Fruit fly (Drosophila melanogaster) whole organism, prepupa: ENCODE data around the gene ppk28.
A peak's percentile ranks its signal among the peaks of the same experiment; 100 is the strongest.

Source experiments
- Blimp-1 ChIP-seq: fragments of 200-800 bp; sonication (Bioruptor generic); optimal IDR thresholded peaks from 3 replicates; lab custom pipeline; 2017; ENCODE audit warnings: missing biosample characterization, missing genetic modification characterization, mild to moderate bottlenecking, moderate library complexity, missing genetic modification reagents
- CG10631 ChIP-seq: fragments of 200-800 bp; sonication (Bioruptor generic); optimal IDR thresholded peaks from 2 replicates; lab custom pipeline; 2016; ENCODE audit warnings: missing biosample characterization, missing genetic modification characterization
- CG10669 ChIP-seq: fragments of 200-800 bp; sonication (Bioruptor generic); optimal IDR thresholded peaks from 3 replicates; lab custom pipeline; 2018; ENCODE audit warnings: missing biosample characterization, mild to moderate bottlenecking, missing genetic modification characterization, moderate library complexity
- CG11762 ChIP-seq: fragments of 200-800 bp; sonication (Bioruptor generic); optimal IDR thresholded peaks from 3 replicates; lab custom pipeline; 2016; ENCODE audit warnings: missing biosample characterization, missing genetic modification characterization; ENCODE audit not compliant: insufficient read depth
- CG11902 ChIP-seq: fragments of 200-800 bp; sonication (Bioruptor generic); optimal IDR thresholded peaks from 3 replicates; lab custom pipeline; 2016; ENCODE audit warnings: missing biosample characterization, missing genetic modification characterization
- CG1621 ChIP-seq: fragments of 200-800 bp; sonication (Bioruptor generic); optimal IDR thresholded peaks from 3 replicates; lab custom pipeline; 2018; ENCODE audit warnings: missing biosample characterization, mild to moderate bottlenecking, missing genetic modification characterization
- CG16779 ChIP-seq: fragments of 200-800 bp; sonication (Bioruptor generic); optimal IDR thresholded peaks from 3 replicates; lab custom pipeline; 2017; ENCODE audit warnings: missing biosample characterization, mild to moderate bottlenecking, missing genetic modification characterization
- CG3032 ChIP-seq: fragments of 200-800 bp; optimal IDR thresholded peaks from 2 replicates; lab custom pipeline; 2019; ENCODE audit warnings: missing biosample characterization, mild to moderate bottlenecking, missing genetic modification characterization, moderate library complexity
- CG31627 ChIP-seq: fragments of 200-800 bp; sonication (Bioruptor generic); optimal IDR thresholded peaks from 3 replicates; lab custom pipeline; 2016; ENCODE audit warnings: missing biosample characterization, missing genetic modification characterization
- CG32006 ChIP-seq: fragments of 200-800 bp; sonication (Bioruptor generic); optimal IDR thresholded peaks from 3 replicates; lab custom pipeline; 2017; ENCODE audit warnings: missing biosample characterization, mild to moderate bottlenecking, missing genetic modification characterization
- CG34406 ChIP-seq: fragments of 200-800 bp; sonication (Bioruptor generic); optimal IDR thresholded peaks from 3 replicates; lab custom pipeline; 2016; ENCODE audit warnings: missing biosample characterization, missing genetic modification characterization
- CG4318 ChIP-seq: fragments of 200-800 bp; sonication (Bioruptor generic); optimal IDR thresholded peaks from 3 replicates; lab custom pipeline; 2017; ENCODE audit warnings: missing biosample characterization, mild to moderate bottlenecking, missing genetic modification characterization
- CG6163 ChIP-seq: fragments of 200-800 bp; sonication (Bioruptor generic); IDR thresholded peaks from 3 replicates; pipeline ENCODE4 v1.3.6; 2022; ENCODE audit warnings: missing biosample characterization, missing genetic modification characterization
- CG6792 ChIP-seq: fragments of 200-800 bp; sonication (Bioruptor generic); optimal IDR thresholded peaks from 3 replicates; lab custom pipeline; 2016; ENCODE audit warnings: missing biosample characterization, missing genetic modification characterization
- CG6808 ChIP-seq: fragments of 200-800 bp; sonication (Bioruptor generic); optimal IDR thresholded peaks from 3 replicates; lab custom pipeline; 2017; ENCODE audit warnings: missing biosample characterization, missing genetic modification characterization, mild to moderate bottlenecking, moderate library complexity, missing genetic modification reagents
- CG6854 ChIP-seq: fragments of 200-800 bp; sonication (Bioruptor generic); optimal IDR thresholded peaks from 2 replicates; lab custom pipeline; 2017; ENCODE audit warnings: missing biosample characterization, mild to moderate bottlenecking, missing genetic modification characterization
- CG7368 ChIP-seq: fragments of 200-800 bp; sonication (Bioruptor generic); optimal IDR thresholded peaks from 3 replicates; lab custom pipeline; 2016; ENCODE audit warnings: missing biosample characterization, missing genetic modification characterization
- CG8319 ChIP-seq: fragments of 200-800 bp; sonication (Bioruptor generic); optimal IDR thresholded peaks from 3 replicates; lab custom pipeline; 2016; ENCODE audit warnings: missing biosample characterization, missing genetic modification characterization
- CG8632 ChIP-seq: fragments of 200-800 bp; sonication (Bioruptor generic); optimal IDR thresholded peaks from 3 replicates; lab custom pipeline; 2016; ENCODE audit warnings: missing biosample characterization, missing genetic modification characterization
- CG9139 ChIP-seq: fragments of 200-800 bp; sonication (Bioruptor generic); optimal IDR thresholded peaks from 3 replicates; lab custom pipeline; 2017; ENCODE audit warnings: missing biosample characterization, mild to moderate bottlenecking, missing genetic modification characterization
- Eip75B ChIP-seq: fragments of 200-800 bp; sonication (Bioruptor generic); optimal IDR thresholded peaks from 3 replicates; lab custom pipeline; 2016; ENCODE audit warnings: missing biosample characterization, missing genetic modification characterization
- Eip93F ChIP-seq: fragments of 200-800 bp; sonication (Bioruptor generic); optimal IDR thresholded peaks from 2 replicates; lab custom pipeline; 2016; ENCODE audit warnings: missing biosample characterization, mild to moderate bottlenecking, missing genetic modification characterization
- Ets96B ChIP-seq: fragments of 200-800 bp; optimal IDR thresholded peaks from 2 replicates; lab custom pipeline; 2019; ENCODE audit warnings: missing biosample characterization, mild to moderate bottlenecking, missing genetic modification characterization, moderate library complexity
- Gug ChIP-seq: fragments of 200-800 bp; sonication (Bioruptor generic); IDR thresholded peaks from 2 replicates; pipeline ENCODE4 v1.3.6; 2022; ENCODE audit warnings: missing biosample characterization, missing genetic modification characterization
- Hr38 ChIP-seq: sonication (Bioruptor generic); optimal IDR thresholded peaks from 2 replicates; lab custom pipeline; 2016; ENCODE audit warnings: missing biosample characterization, missing genetic modification characterization
- Hr39 ChIP-seq: fragments of 200-800 bp; sonication (Bioruptor generic); optimal IDR thresholded peaks from 2 replicates; lab custom pipeline; 2016; ENCODE audit warnings: missing biosample characterization, missing genetic modification characterization
- Lpt ChIP-seq: fragments of 200-800 bp; sonication (Bioruptor generic); optimal IDR thresholded peaks from 3 replicates; lab custom pipeline; 2016; ENCODE audit warnings: missing biosample characterization, missing genetic modification characterization
- Met ChIP-seq: fragments of 200-800 bp; sonication (Bioruptor generic); optimal IDR thresholded peaks from 3 replicates; lab custom pipeline; 2016; ENCODE audit warnings: missing biosample characterization, missing genetic modification characterization
- OdsH ChIP-seq: fragments of 200-800 bp; sonication (Bioruptor generic); optimal IDR thresholded peaks from 3 replicates; lab custom pipeline; 2016; ENCODE audit warnings: missing biosample characterization, missing genetic modification characterization
- Smox ChIP-seq: fragments of 200-800 bp; sonication (Bioruptor generic); optimal IDR thresholded peaks from 3 replicates; lab custom pipeline; 2016; ENCODE audit warnings: missing biosample characterization, missing genetic modification characterization
- Sox102F ChIP-seq: fragments of 200-800 bp; sonication (Bioruptor generic); optimal IDR thresholded peaks from 2 replicates; lab custom pipeline; 2016; ENCODE audit warnings: missing biosample characterization, mild to moderate bottlenecking, missing genetic modification characterization
- Sox14 ChIP-seq: fragments of 200-800 bp; sonication (Bioruptor generic); optimal IDR thresholded peaks from 3 replicates; lab custom pipeline; 2016; ENCODE audit warnings: missing biosample characterization, missing genetic modification characterization
- Sox15 ChIP-seq: fragments of 200-800 bp; sonication (Bioruptor generic); optimal IDR thresholded peaks from 3 replicates; lab custom pipeline; 2016; ENCODE audit warnings: missing biosample characterization, missing genetic modification characterization
- achi ChIP-seq: fragments of 200-800 bp; sonication (Bioruptor generic); optimal IDR thresholded peaks from 3 replicates; lab custom pipeline; 2016; ENCODE audit warnings: missing biosample characterization, missing genetic modification characterization
- acj6 ChIP-seq: fragments of 200-800 bp; sonication (Bioruptor generic); optimal IDR thresholded peaks from 3 replicates; lab custom pipeline; 2016; ENCODE audit warnings: missing biosample characterization, missing genetic modification characterization
- cyc ChIP-seq: fragments of 200-800 bp; sonication (Bioruptor generic); optimal IDR thresholded peaks from 3 replicates; lab custom pipeline; 2016; ENCODE audit warnings: missing biosample characterization, missing genetic modification characterization
- dac ChIP-seq: fragments of 200-800 bp; sonication (Bioruptor generic); optimal IDR thresholded peaks from 2 replicates; lab custom pipeline; 2017; ENCODE audit warnings: missing biosample characterization, mild to moderate bottlenecking, missing genetic modification characterization
- dsx ChIP-seq: fragments of 200-800 bp; optimal IDR thresholded peaks from 3 replicates; lab custom pipeline; 2019; ENCODE audit warnings: missing biosample characterization, mild to moderate bottlenecking, missing genetic modification characterization, moderate library complexity; ENCODE audit not compliant: poor library complexity, severe bottlenecking
- esn ChIP-seq: fragments of 200-800 bp; sonication (Bioruptor generic); optimal IDR thresholded peaks from 2 replicates; lab custom pipeline; 2016; ENCODE audit warnings: missing biosample characterization, mild to moderate bottlenecking, missing genetic modification characterization, moderate library complexity
- fd59A ChIP-seq: fragments of 200-800 bp; sonication (Bioruptor generic); optimal IDR thresholded peaks from 2 replicates; lab custom pipeline; 2017; ENCODE audit warnings: missing biosample characterization, mild to moderate bottlenecking, missing genetic modification characterization, missing genetic modification reagents
- fd85E ChIP-seq: fragments of 200-800 bp; sonication (Bioruptor generic); optimal IDR thresholded peaks from 3 replicates; lab custom pipeline; 2016; ENCODE audit warnings: missing biosample characterization, missing genetic modification characterization
- fkh ChIP-seq: fragments of 200-800 bp; sonication (Bioruptor generic); optimal IDR thresholded peaks from 3 replicates; lab custom pipeline; 2017; ENCODE audit warnings: missing biosample characterization, mild to moderate bottlenecking, missing genetic modification characterization, moderate library complexity
- lz ChIP-seq: fragments of 200-800 bp; sonication (Bioruptor generic); optimal IDR thresholded peaks from 3 replicates; lab custom pipeline; 2016; ENCODE audit warnings: missing biosample characterization, missing genetic modification characterization
- net ChIP-seq: fragments of 200-800 bp; sonication (Bioruptor generic); optimal IDR thresholded peaks from 3 replicates; lab custom pipeline; 2016; ENCODE audit warnings: missing biosample characterization, missing genetic modification characterization
- pdm3 ChIP-seq: fragments of 200-800 bp; sonication (Bioruptor generic); optimal IDR thresholded peaks from 3 replicates; lab custom pipeline; 2016; ENCODE audit warnings: missing biosample characterization, missing genetic modification characterization
- salr ChIP-seq, 2 experiments: fragments of 200-800 bp; sonication (Bioruptor generic); optimal IDR thresholded peaks; 3 replicates each; lab custom pipeline; 2016 to 2018; ENCODE audit warnings: missing biosample characterization in 2 of 2, missing genetic modification characterization in 2 of 2, mild to moderate bottlenecking in 1 of 2
- spab ChIP-seq: fragments of 200-800 bp; sonication (Bioruptor generic); optimal IDR thresholded peaks from 2 replicates; lab custom pipeline; 2017; ENCODE audit warnings: missing biosample characterization, mild to moderate bottlenecking, missing genetic modification characterization, missing genetic modification reagents
- svp ChIP-seq: fragments of 200-800 bp; sonication (Bioruptor generic); peaks from one replicate; lab custom pipeline; 2016; ENCODE audit warnings: missing biosample characterization, missing genetic modification characterization

ppk28 gene

DNA sequence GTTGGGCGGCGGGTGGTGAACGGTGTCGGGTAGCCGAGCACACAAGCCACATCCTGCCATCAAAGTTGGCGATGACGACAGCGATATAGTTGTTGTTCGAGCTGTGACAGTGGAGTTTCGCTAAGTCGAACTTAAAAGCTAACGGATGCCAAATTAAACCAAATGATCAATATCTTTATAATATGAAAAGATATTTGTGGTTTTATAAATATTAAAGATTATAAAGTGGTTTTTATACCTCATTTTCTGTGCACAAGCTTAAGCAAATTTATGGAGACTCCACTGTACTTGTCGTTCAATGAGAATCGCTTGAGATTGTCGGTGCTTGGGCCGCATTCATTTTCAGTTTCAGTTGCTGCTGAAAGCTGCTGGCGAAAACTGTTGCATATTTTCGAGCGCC lies 16.2 kb downstream of the ppk28 start (continued):
- peak; percentile 39 for TF ChIP-seq cyc (GFP tag; lab: Kevin White, UChicago)
- peak; percentile 65 for TF ChIP-seq esn
- TF ChIP-seq Eip75B: peak; percentile 47
- peak; percentile 49 for TF ChIP-seq CG31627 (GFP tag; lab: Kevin White, UChicago)
- TF ChIP-seq fd85E (GFP tag; lab: Kevin White, UChicago): no peak
- TF ChIP-seq fkh (GFP tag; lab: Kevin White, UChicago): no peak
- TF ChIP-seq CG8632 (GFP tag; lab: Kevin White, UChicago): peak; percentile 76
- TF ChIP-seq Blimp-1 (GFP tag; lab: Kevin White, UChicago): no peak
- TF ChIP-seq Lpt (GFP tag; lab: Kevin White, UChicago): peak; percentile 75
- TF ChIP-seq spab (GFP tag; lab: Kevin White, UChicago): peak; percentile 61
- peak; percentile 58 for TF ChIP-seq lz (GFP tag; lab: Kevin White, UChicago)
- TF ChIP-seq CG11762: peak; percentile 57
- TF ChIP-seq Ets96B (tag; lab: Kevin White, UChicago): peak; percentile 67
- TF ChIP-seq CG6808 (GFP tag; lab: Kevin White, UChicago): peak; percentile 57
- peak; percentile 62 for TF ChIP-seq CG4318
- peak; percentile 71 for TF ChIP-seq CG10631
- peak; percentile 64 for TF ChIP-seq CG1621
- TF ChIP-seq CG9139 (GFP tag; lab: Kevin White, UChicago): peak; percentile 44
- TF ChIP-seq OdsH (GFP tag; lab: Kevin White, UChicago): peak; percentile 81
- peak; percentile 63 for TF ChIP-seq Met (GFP tag; lab: Kevin White, UChicago)

DNA sequence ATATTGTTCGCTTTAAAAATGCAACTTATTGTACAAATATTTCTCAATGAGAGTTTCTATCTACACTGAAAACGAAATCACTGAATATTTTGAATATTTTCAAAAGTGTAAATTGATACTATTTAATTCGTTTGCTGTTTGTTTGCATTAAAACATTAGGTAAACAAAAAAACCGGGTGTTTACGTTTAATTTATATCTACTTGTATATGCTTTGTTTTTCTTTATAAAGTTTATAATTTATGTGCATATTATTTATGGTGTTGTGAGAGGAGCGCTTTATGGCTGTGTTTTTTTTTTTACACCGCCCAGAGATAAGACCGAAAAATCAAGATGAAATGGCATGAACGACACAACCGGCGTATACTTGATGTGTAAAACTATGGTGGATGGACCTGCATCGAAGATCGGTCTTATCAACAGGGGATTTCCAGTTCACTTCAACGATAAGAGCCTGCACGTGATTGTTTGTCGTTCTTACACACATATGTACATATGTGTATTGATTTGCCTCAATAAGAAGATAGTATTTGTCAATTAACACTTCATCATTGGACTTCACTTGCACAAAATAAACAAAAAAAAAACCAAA lies 23.7 kb downstream of the ppk28 start:
- TF ChIP-seq net (GFP tag; lab: Kevin White, UChicago): peak; percentile 9
- TF ChIP-seq CG4318: no peak
- no peak for TF ChIP-seq achi (GFP tag; lab: Kevin White, UChicago)
- TF ChIP-seq CG11902 (GFP tag; lab: Kevin White, UChicago): no peak
- no peak for TF ChIP-seq CG11762
- no peak for TF ChIP-seq Hr38
- no peak for TF ChIP-seq Sox15 (GFP tag; lab: Kevin White, UChicago)
- TF ChIP-seq CG1621: no peak
- no peak for TF ChIP-seq Blimp-1 (GFP tag; lab: Kevin White, UChicago)
- TF ChIP-seq CG6792 (GFP tag; lab: Kevin White, UChicago): no peak
- TF ChIP-seq CG10669: peak; percentile 12
- peak; percentile 21 for TF ChIP-seq CG10631
- no peak for TF ChIP-seq CG9139 (GFP tag; lab: Kevin White, UChicago)
- peak; percentile 39 for TF ChIP-seq CG32006 (GFP tag; lab: Kevin White, UChicago)
- TF ChIP-seq CG6854: no peak
- TF ChIP-seq Eip93F (GFP tag; lab: Kevin White, UChicago): no peak
- TF ChIP-seq Eip75B: peak; percentile 8
- no peak for TF ChIP-seq CG8632 (GFP tag; lab: Kevin White, UChicago)
- no peak for TF ChIP-seq CG7368 (GFP tag; lab: Kevin White, UChicago)
- peak; percentile 65 for TF ChIP-seq svp (GFP tag; lab: Kevin White, UChicago)
- TF ChIP-seq CG16779: no peak
- TF ChIP-seq Sox14 (GFP tag; lab: Kevin White, UChicago): peak; percentile 14
- peak; percentile 35 for TF ChIP-seq Smox (GFP tag; lab: Kevin White, UChicago)
- TF ChIP-seq salr (GFP tag; optimal IDR thresholded peaks at IDR 0.05; lab: Kevin White, UChicago): no peak
- peak; percentile 26 for TF ChIP-seq CG34406 (GFP tag; lab: Kevin White, UChicago)
- TF ChIP-seq OdsH (GFP tag; lab: Kevin White, UChicago): peak; percentile 33
- TF ChIP-seq Ets96B (tag; lab: Kevin White, UChicago): peak; percentile 37
- TF ChIP-seq Sox102F (GFP tag; lab: Kevin White, UChicago): no peak
- TF ChIP-seq acj6 (GFP tag; lab: Kevin White, UChicago): peak; percentile 27
- TF ChIP-seq pdm3 (GFP tag; lab: Kevin White, UChicago): peak; percentile 53
- no peak for TF ChIP-seq CG31627 (GFP tag; lab: Kevin White, UChicago)
- no peak for TF ChIP-seq dsx (GFP tag; lab: Kevin White, UChicago)
- TF ChIP-seq fd59A (GFP tag; lab: Kevin White, UChicago): no peak
- TF ChIP-seq Hr39 (GFP tag; lab: Kevin White, UChicago): peak; percentile 5
- no peak for TF ChIP-seq Gug (GFP tag; lab: Robert Waterston, UW)
- peak; percentile 36 for TF ChIP-seq CG3032 (tag; lab: Kevin White, UChicago)
- TF ChIP-seq CG8319: no peak
- no peak for TF ChIP-seq dac (GFP tag; lab: Kevin White, UChicago)
- TF ChIP-seq CG6163 (GFP tag; lab: Robert Waterston, UW): no peak
